Worm (Caenorhabditis elegans) whole organism, young adult: ENCODE results near the gene rsp-6.

ENCODE experiments used
- B0035.1 ChIP-seq: sonication (generic microtip); optimal IDR thresholded peaks from 2 replicates; lab custom pipeline; 2016; ENCODE audit warnings: missing genetic modification characterization, mild to moderate bottlenecking, missing compliant biosample characterization, missing genotype, missing genetic modification reagents
- D2030.7 ChIP-seq: fragments of 200-800 bp; sonication (Bioruptor generic); IDR thresholded peaks from 2 replicates; pipeline ENCODE4 v1.3.6; 2022; ENCODE audit warnings: missing genetic modification reagents, missing genetic modification characterization, missing compliant biosample characterization
- F22D6.2 ChIP-seq: sonication (generic microtip); optimal IDR thresholded peaks from 2 replicates; lab custom pipeline; 2016; ENCODE audit warnings: mild to moderate bottlenecking, missing genetic modification characterization, missing compliant biosample characterization
- F23B12.7 ChIP-seq: sonication (generic microtip); optimal IDR thresholded peaks from 2 replicates; lab custom pipeline; 2017; ENCODE audit warnings: missing genetic modification characterization, mild to moderate bottlenecking, missing compliant biosample characterization, antibody characterized with exemption, moderate library complexity; ENCODE audit not compliant: insufficient read depth
- F33H1.4 ChIP-seq: fragments of 200-800 bp; sonication (Bioruptor generic); IDR thresholded peaks from 2 replicates; pipeline ENCODE4 v1.3.6; 2022; ENCODE audit warnings: missing genetic modification reagents, missing genetic modification characterization, missing compliant biosample characterization
- F39B2.1 ChIP-seq: fragments of 200-800 bp; sonication (Bioruptor generic); IDR thresholded peaks from 2 replicates; pipeline ENCODE4 v1.3.6; 2022; ENCODE audit warnings: missing genetic modification reagents, missing genetic modification characterization, missing compliant biosample characterization
- F49E8.2 ChIP-seq: sonication (generic microtip); optimal IDR thresholded peaks from 3 replicates; lab custom pipeline; 2017; ENCODE audit warnings: missing genetic modification characterization, mild to moderate bottlenecking, missing compliant biosample characterization, antibody characterized with exemption, moderate library complexity; ENCODE audit not compliant: insufficient read depth
- K12H6.12 ChIP-seq: fragments of 200-800 bp; sonication (Bioruptor generic); optimal IDR thresholded peaks from 2 replicates; lab custom pipeline; 2018; ENCODE audit warnings: mild to moderate bottlenecking, missing genetic modification characterization, missing compliant biosample characterization
- T26A5.8 ChIP-seq: sonication (generic microtip); optimal IDR thresholded peaks from 2 replicates; lab custom pipeline; 2016; ENCODE audit warnings: missing genetic modification characterization, missing compliant biosample characterization
- Y53G8AR.9 ChIP-seq: fragments of 200-800 bp; sonication (Bioruptor generic); conservative IDR thresholded peaks from 2 replicates; pipeline ENCODE4 v1.3.6; 2022; ENCODE audit warnings: missing genetic modification reagents, missing genetic modification characterization, missing compliant biosample characterization
- Y67H2A.10 ChIP-seq: fragments of 200-800 bp; sonication (Bioruptor generic); conservative IDR thresholded peaks from 2 replicates; pipeline ENCODE4 v1.3.6; 2022; ENCODE audit warnings: missing genetic modification reagents, missing genetic modification characterization, missing compliant biosample characterization
- Y79H2A.3 ChIP-seq: fragments of 200-800 bp; sonication (Bioruptor generic); conservative IDR thresholded peaks from 2 replicates; pipeline ENCODE4 v1.3.6; 2022; ENCODE audit warnings: missing genetic modification reagents, missing genetic modification characterization, missing compliant biosample characterization
- athp-1 ChIP-seq: sonication (generic microtip); optimal IDR thresholded peaks from 2 replicates; lab custom pipeline; 2017; ENCODE audit warnings: mild to moderate bottlenecking, missing genetic modification characterization, missing compliant biosample characterization
- attf-3 ChIP-seq: fragments of 200-800 bp; sonication (Bioruptor generic); conservative IDR thresholded peaks from 2 replicates; pipeline ENCODE4 v1.3.6; 2022; ENCODE audit warnings: missing genetic modification reagents, missing genetic modification characterization, missing compliant biosample characterization
- ceh-58 ChIP-seq: fragments of 200-800 bp; sonication (Bioruptor generic); IDR thresholded peaks from 2 replicates; pipeline ENCODE4 v1.3.6; 2022; ENCODE audit warnings: missing genetic modification characterization, missing compliant biosample characterization
- ceh-91 ChIP-seq: fragments of 200-800 bp; sonication (Bioruptor generic); IDR thresholded peaks from 2 replicates; pipeline ENCODE4 v1.3.6; 2022; ENCODE audit warnings: missing genetic modification reagents, missing genetic modification characterization, missing compliant biosample characterization
- dpff-1 ChIP-seq: sonication (generic microtip); optimal IDR thresholded peaks from 2 replicates; lab custom pipeline; 2017; ENCODE audit warnings: mild to moderate bottlenecking, missing genetic modification characterization, missing compliant biosample characterization
- dpl-1 ChIP-seq: fragments of 150-350 bp; optimal IDR thresholded peaks from 2 replicates; lab custom pipeline; 2014; ENCODE audit warnings: missing biosample characterization, missing genetic modification reagents, missing genetic modification characterization
- efl-1 ChIP-seq: fragments of 150-350 bp; optimal IDR thresholded peaks from 2 replicates; lab custom pipeline; 2014; ENCODE audit warnings: missing biosample characterization, missing genetic modification reagents, missing genetic modification characterization
- ekl-4 ChIP-seq: fragments of 200-800 bp; sonication (Bioruptor generic); IDR thresholded peaks from 2 replicates; pipeline ENCODE4 v1.3.6; 2022; ENCODE audit warnings: missing genetic modification reagents, missing genetic modification characterization, missing compliant biosample characterization
- him-1 ChIP-seq: sonication (generic microtip); optimal IDR thresholded peaks from 2 replicates; lab custom pipeline; 2016; ENCODE audit warnings: missing genotype, missing genetic modification reagents, missing genetic modification characterization, missing compliant biosample characterization
- hmg-1.2 ChIP-seq: fragments of 200-800 bp; sonication (Bioruptor generic); IDR thresholded peaks from 2 replicates; pipeline ENCODE4 v1.3.6; 2022; ENCODE audit warnings: missing genetic modification reagents, missing genetic modification characterization, missing compliant biosample characterization
- hmg-20 ChIP-seq: fragments of 200-800 bp; sonication (Bioruptor generic); IDR thresholded peaks from 2 replicates; pipeline ENCODE4 v1.3.6; 2022; ENCODE audit warnings: missing genetic modification reagents, missing genetic modification characterization, missing compliant biosample characterization
- let-607 ChIP-seq, 2 experiments: fragments of 200-800 bp in 1 of 2; sonication (Bioruptor generic) in 1 of 2; sonication (generic microtip) in 1 of 2; optimal IDR thresholded peaks; 2 replicates each; lab custom pipeline; 2016 to 2018; ENCODE audit warnings: mild to moderate bottlenecking in 2 of 2, missing compliant biosample characterization in 2 of 2, missing genetic modification characterization in 2 of 2, moderate library complexity in 2 of 2, missing genotype in 1 of 2
- lin-54 ChIP-seq: fragments of 200-800 bp; sonication (Bioruptor generic); optimal IDR thresholded peaks from 2 replicates; lab custom pipeline; 2018; ENCODE audit warnings: mild to moderate bottlenecking, missing genetic modification characterization, missing compliant biosample characterization
- lsl-1 ChIP-seq: fragments of 200-800 bp; sonication (Bioruptor generic); optimal IDR thresholded peaks from 2 replicates; lab custom pipeline; 2018; ENCODE audit warnings: mild to moderate bottlenecking, missing genetic modification characterization, moderate library complexity, missing compliant biosample characterization
- madf-6 ChIP-seq: fragments of 200-800 bp; sonication (Bioruptor generic); IDR thresholded peaks from 2 replicates; pipeline ENCODE4 v1.3.6; 2022; ENCODE audit warnings: missing genetic modification reagents, missing genetic modification characterization, missing compliant biosample characterization
- madf-8 ChIP-seq: fragments of 200-800 bp; sonication (Bioruptor generic); conservative IDR thresholded peaks from 2 replicates; pipeline ENCODE4 v1.3.6; 2022; ENCODE audit warnings: missing genetic modification reagents, missing genetic modification characterization, missing compliant biosample characterization
- mcd-1 ChIP-seq: fragments of 200-800 bp; sonication (Bioruptor generic); IDR thresholded peaks from 2 replicates; pipeline ENCODE4 v1.3.6; 2022; ENCODE audit warnings: missing genetic modification reagents, missing genetic modification characterization, missing compliant biosample characterization
- nhr-80 ChIP-seq: sonication (generic microtip); optimal IDR thresholded peaks from 2 replicates; lab custom pipeline; 2016; ENCODE audit warnings: missing genetic modification characterization, missing compliant biosample characterization
- pbrm-1 ChIP-seq: fragments of 200-800 bp; sonication (Bioruptor generic); IDR thresholded peaks from 2 replicates; pipeline ENCODE4 v1.3.6; 2022; ENCODE audit warnings: missing genetic modification reagents, missing genetic modification characterization, missing compliant biosample characterization
- snpc-1.1 ChIP-seq: sonication (generic microtip); optimal IDR thresholded peaks from 2 replicates; lab custom pipeline; 2017; ENCODE audit warnings: missing genetic modification characterization, mild to moderate bottlenecking, missing compliant biosample characterization, antibody characterized with exemption, moderate library complexity, missing genotype, missing genetic modification reagents; ENCODE audit not compliant: insufficient read depth
- snpc-4 ChIP-seq, 5 experiments: fragments of 150-350 bp in 1 of 5; sonication (generic microtip) in 4 of 5; optimal IDR thresholded peaks; 2 replicates each; lab custom pipeline; 2014 to 2018; ENCODE audit warnings: missing genetic modification characterization in 5 of 5, missing biosample characterization in 3 of 5, antibody characterized with exemption in 2 of 5, mild to moderate bottlenecking in 2 of 5, missing compliant biosample characterization in 2 of 5, missing genotype in 2 of 5, moderate library complexity in 2 of 5, missing genetic modification reagents in 1 of 5
- sptf-2 ChIP-seq: fragments of 200-800 bp; sonication (Bioruptor generic); optimal IDR thresholded peaks from 2 replicates; lab custom pipeline; 2018; ENCODE audit warnings: mild to moderate bottlenecking, missing genetic modification characterization, missing compliant biosample characterization
- tbp1 ChIP-seq: fragments of 200-800 bp; sonication (Bioruptor generic); optimal IDR thresholded peaks from 2 replicates; lab custom pipeline; 2018; ENCODE audit warnings: mild to moderate bottlenecking, missing genetic modification characterization, missing compliant biosample characterization
- tlf-1 ChIP-seq: fragments of 200-800 bp; sonication (Bioruptor generic); optimal IDR thresholded peaks from 2 replicates; lab custom pipeline; 2018; ENCODE audit warnings: mild to moderate bottlenecking, missing genetic modification characterization, missing compliant biosample characterization
- xnd-1 ChIP-seq: sonication (generic microtip); optimal IDR thresholded peaks from 2 replicates; lab custom pipeline; 2016; ENCODE audit warnings: missing genotype, missing genetic modification reagents, missing genetic modification characterization, missing compliant biosample characterization
- zfh-2 ChIP-seq: fragments of 200-800 bp; sonication (Bioruptor generic); conservative IDR thresholded peaks from 2 replicates; pipeline ENCODE4 v1.3.6; 2022; ENCODE audit warnings: missing genetic modification reagents, missing genetic modification characterization, missing compliant biosample characterization
- ztf-26 ChIP-seq: sonication (generic microtip); optimal IDR thresholded peaks from 2 replicates; lab custom pipeline; 2017; ENCODE audit warnings: missing genetic modification characterization, missing compliant biosample characterization
- ztf-28 ChIP-seq: fragments of 200-800 bp; sonication (Bioruptor generic); IDR thresholded peaks from 2 replicates; pipeline ENCODE4 v1.3.6; 2022; ENCODE audit warnings: missing genetic modification reagents, missing genetic modification characterization, missing compliant biosample characterization

rsp-6 gene

DNA sequence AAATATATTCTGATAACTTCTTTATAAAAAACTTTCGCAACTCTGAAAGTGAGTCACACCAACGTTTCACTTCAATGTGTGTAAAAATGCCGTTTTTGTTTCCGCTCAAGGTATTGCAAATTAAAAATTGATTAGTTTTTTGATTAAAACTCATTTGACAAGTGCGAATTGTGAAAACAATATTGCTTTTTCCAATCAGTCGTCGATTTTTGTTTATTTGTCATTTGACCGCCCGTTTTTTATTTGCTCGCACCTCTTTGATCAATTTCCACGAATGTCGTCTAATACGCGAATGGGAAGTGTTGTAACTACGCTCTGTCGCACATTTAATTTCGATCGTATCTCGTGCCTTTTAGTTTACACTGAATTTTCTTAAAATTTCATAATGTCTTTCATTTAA is 39.1 kb upstream of the rsp-6 start, which contains the start of gene mvb-12 (continued):
- TF ChIP-seq let-607 (tag; optimal IDR thresholded peaks at IDR 0.05; lab: Kevin White, UChicago) (peak in 1 of 2 experiments; percentile 4), ekl-4 (GFP tag; lab: Robert Waterston, UW) (no peak), hmg-20 (GFP tag; lab: Robert Waterston, UW) (no peak), Y67H2A.10 (GFP tag; lab: Robert Waterston, UW) (no peak)

DNA sequence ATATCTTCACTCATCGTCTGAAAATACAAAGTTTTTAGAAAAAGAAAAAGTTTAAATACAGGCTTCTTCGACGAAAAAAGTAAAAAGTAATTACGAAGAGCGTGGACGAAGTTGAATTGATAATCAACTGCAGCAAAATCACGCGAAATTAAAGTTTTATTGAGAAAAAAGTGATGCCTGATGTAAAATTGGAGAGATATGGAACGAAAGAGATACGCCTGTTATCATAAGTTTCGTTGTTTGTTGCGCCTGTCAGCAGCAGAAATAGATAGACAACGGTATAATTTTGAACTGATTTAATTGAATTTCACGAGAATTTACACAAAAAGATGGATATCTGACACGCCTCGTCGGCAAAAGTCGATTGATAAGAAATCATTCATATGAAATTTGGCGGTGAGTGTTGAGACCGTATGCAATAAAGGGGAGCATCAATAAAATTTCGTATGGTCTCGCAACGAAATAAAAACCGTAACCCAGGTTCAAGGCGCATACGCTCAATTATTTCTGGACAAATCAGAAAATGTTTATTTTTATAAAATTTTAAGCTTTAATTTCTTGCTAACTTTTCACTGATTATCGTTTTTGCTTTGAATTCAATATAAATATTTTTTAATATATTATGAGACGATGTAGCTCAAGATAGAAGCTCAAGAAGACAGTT is 38.4 kb upstream of the rsp-6 start, which contains the start of gene C06A6.4:
TSS of gene C06A6.4 (minus strand) at position 24 of the 664 bp plus-strand sequence.
- TF ChIP-seq Y67H2A.10 (GFP tag; lab: Robert Waterston, UW) = no peak
- no peak for TF ChIP-seq Y79H2A.3
- TF ChIP-seq F33H1.4 = peak; percentile 92
- TF ChIP-seq madf-8 = peak; percentile 79; the same call in 1 of the 2 replicates
- TF ChIP-seq mcd-1 (GFP tag; lab: Robert Waterston, UW) = 0 out of 2 replicates have a peak, but pooled peaks have one; percentile 10
- peak; percentile 64 for TF ChIP-seq ceh-91 (GFP tag; lab: Robert Waterston, UW)
- TF ChIP-seq hmg-1.2 = 0 out of 2 replicates have a peak, but pooled peaks have one; percentile 11
- no peak for TF ChIP-seq ceh-58 (GFP tag; lab: Robert Waterston, UW)
- peak; percentile 38 for TF ChIP-seq nhr-80 (tag; lab: Kevin White, UChicago)
- TF ChIP-seq F22D6.2 (tag; lab: Kevin White, UChicago) = no peak
- TF ChIP-seq T26A5.8 (tag; lab: Kevin White, UChicago) = no peak
- TF ChIP-seq pbrm-1 = peak; percentile 42; the same call in 1 of the 2 replicates
- no peak for TF ChIP-seq snpc-4 (GFP tag; optimal IDR thresholded peaks at IDR 0.05; lab: Kevin White, UChicago)
- peak in 2 of 4 experiments; percentile 10 to 36 for TF ChIP-seq snpc-4 (tag; optimal IDR thresholded peaks at IDR 0.05; lab: Kevin White, UChicago)
- TF ChIP-seq F49E8.2 (tag; lab: Kevin White, UChicago) = peak; percentile 52
- peak; percentile 73 for TF ChIP-seq D2030.7 (GFP tag; lab: Robert Waterston, UW)
- no peak for TF ChIP-seq sptf-2
- TF ChIP-seq lin-54 = peak; percentile 22
- peak; percentile 19 for TF ChIP-seq tbp1 (GFP tag; lab: Kevin White, UChicago)
- TF ChIP-seq dpff-1 (tag; lab: Kevin White, UChicago) = no peak
- peak; percentile 45 for TF ChIP-seq dpl-1 (GFP tag; lab: Kevin White, UChicago)
- peak; percentile 92 for TF ChIP-seq madf-6 (GFP tag; lab: Robert Waterston, UW)
- TF ChIP-seq lsl-1 (GFP tag; lab: Kevin White, UChicago) = peak; percentile 97
- no peak for TF ChIP-seq let-607 (tag; optimal IDR thresholded peaks at IDR 0.05; lab: Kevin White, UChicago)
- no peak for TF ChIP-seq athp-1 (tag; lab: Kevin White, UChicago)
- peak; percentile 80 for TF ChIP-seq efl-1 (GFP tag; lab: Kevin White, UChicago)
- peak; percentile 6 for TF ChIP-seq him-1 (tag; lab: Kevin White, UChicago)
- peak; percentile 83 for TF ChIP-seq xnd-1 (tag; lab: Kevin White, UChicago)
- TF ChIP-seq snpc-1.1 = peak; percentile 7
- no peak for TF ChIP-seq Y53G8AR.9 (GFP tag; lab: Robert Waterston, UW)

DNA sequence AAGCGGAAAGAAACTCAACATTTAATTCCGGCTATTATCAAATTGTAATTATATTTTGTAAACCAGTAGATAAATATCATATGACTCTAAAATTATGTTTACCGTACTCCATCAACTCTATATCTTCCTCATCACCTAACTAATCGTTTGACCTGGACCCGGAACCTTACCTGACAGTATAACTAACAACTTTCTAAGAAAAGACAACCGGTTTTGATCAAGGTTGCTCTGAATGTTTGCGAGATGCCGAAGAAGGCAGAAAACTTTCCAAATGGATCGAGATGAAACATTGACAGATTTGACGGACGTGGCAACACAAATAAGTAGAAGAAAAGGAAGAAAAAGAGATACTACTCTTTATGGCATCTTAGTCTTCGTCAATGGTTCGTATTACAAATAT is 33.6 kb upstream of the rsp-6 start:
- TF ChIP-seq ztf-26 (tag; lab: Kevin White, UChicago) (no peak), ekl-4 (GFP tag; lab: Robert Waterston, UW) (no peak), K12H6.12 (no peak), F23B12.7 (no peak), ztf-28 (GFP tag; lab: Robert Waterston, UW) (no peak), zfh-2 (GFP tag; lab: Robert Waterston, UW) (no peak), attf-3 (no peak), lin-54 (no peak), tlf-1 (GFP tag; lab: Kevin White, UChicago) (no peak), B0035.1 (tag; lab: Kevin White, UChicago) (no peak), F39B2.1 (GFP tag; lab: Robert Waterston, UW) (no peak)
- TF ChIP-seq, all 124 proteins: peak for 0
